Fruit fly (Drosophila melanogaster) whole organism, embryonic: Measurements from ENCODE around the gene CG15014.

Experiments
- CG10147 ChIP-seq: fragments of 200-800 bp; sonication (Bioruptor generic); optimal IDR thresholded peaks from 2 replicates; lab custom pipeline; 2019; ENCODE audit warnings: missing biosample characterization, mild to moderate bottlenecking, missing genetic modification characterization, moderate library complexity
- CG10267 ChIP-seq: fragments of 200-800 bp; sonication (Bioruptor generic); optimal IDR thresholded peaks from 2 replicates; lab custom pipeline; 2018; ENCODE audit warnings: missing biosample characterization, mild to moderate bottlenecking, missing genetic modification characterization, moderate library complexity
- CG10959 ChIP-seq: fragments of 200-800 bp; sonication (Bioruptor generic); IDR thresholded peaks from 2 replicates; pipeline ENCODE4 v1.3.6; 2022; ENCODE audit warnings: missing biosample characterization, missing genetic modification characterization
- CG11695 ChIP-seq: fragments of 200-800 bp; sonication (Bioruptor generic); IDR thresholded peaks from 3 replicates; pipeline ENCODE4 v1.3.6; 2022; ENCODE audit warnings: missing biosample characterization, missing genetic modification characterization
- CG12104 ChIP-seq: fragments of 200-800 bp; sonication (Bioruptor generic); optimal IDR thresholded peaks from 3 replicates; lab custom pipeline; 2016; ENCODE audit warnings: missing biosample characterization, missing genetic modification characterization
- CG12236 ChIP-seq: fragments of 200-800 bp; sonication (Bioruptor generic); optimal IDR thresholded peaks from 2 replicates; lab custom pipeline; 2016; ENCODE audit warnings: missing biosample characterization, missing genetic modification characterization
- CG14441 ChIP-seq: fragments of 200-800 bp; sonication (Bioruptor generic); IDR thresholded peaks from 2 replicates; pipeline ENCODE4 v1.3.6; 2022; ENCODE audit warnings: missing biosample characterization, missing genetic modification characterization
- CG14667 ChIP-seq: fragments of 200-800 bp; sonication (Bioruptor generic); IDR thresholded peaks from 2 replicates; pipeline ENCODE4 v1.3.6; 2022; ENCODE audit warnings: missing biosample characterization, missing genetic modification characterization
- CG1602 ChIP-seq: fragments of 200-800 bp; sonication (Bioruptor generic); optimal IDR thresholded peaks from 3 replicates; lab custom pipeline; 2016; ENCODE audit warnings: missing biosample characterization, missing genetic modification characterization
- CG2120 ChIP-seq: fragments of 200-800 bp; sonication (Bioruptor generic); optimal IDR thresholded peaks from 3 replicates; lab custom pipeline; 2016; ENCODE audit warnings: missing biosample characterization, missing genetic modification characterization
- CG30403 ChIP-seq: fragments of 200-800 bp; sonication (Bioruptor generic); optimal IDR thresholded peaks from 3 replicates; lab custom pipeline; 2016; ENCODE audit warnings: missing biosample characterization, missing genetic modification characterization
- CG31441 ChIP-seq: fragments of 200-800 bp; sonication (Bioruptor generic); IDR thresholded peaks from 2 replicates; pipeline ENCODE4 v1.3.6; 2022; ENCODE audit warnings: missing biosample characterization, missing genetic modification characterization
- CG32532 ChIP-seq: fragments of 200-800 bp; sonication (Bioruptor generic); IDR thresholded peaks from 2 replicates; pipeline ENCODE4 v1.3.6; 2022; ENCODE audit warnings: missing biosample characterization, missing genetic modification characterization
- CG32772 ChIP-seq: fragments of 200-800 bp; sonication (Bioruptor generic); IDR thresholded peaks from 2 replicates; pipeline ENCODE4 v1.3.6; 2022; ENCODE audit warnings: missing biosample characterization, missing genetic modification characterization
- CG4820 ChIP-seq: fragments of 200-800 bp; sonication (Bioruptor generic); optimal IDR thresholded peaks from 3 replicates; lab custom pipeline; 2016; ENCODE audit warnings: missing biosample characterization, missing genetic modification characterization
- CG9609 ChIP-seq: fragments of 200-800 bp; sonication (Bioruptor generic); optimal IDR thresholded peaks from 3 replicates; lab custom pipeline; 2016; ENCODE audit warnings: missing biosample characterization, missing genetic modification characterization
- CG9727 ChIP-seq: fragments of 200-800 bp; sonication (Bioruptor generic); optimal IDR thresholded peaks from 3 replicates; lab custom pipeline; 2017; ENCODE audit warnings: missing biosample characterization, mild to moderate bottlenecking, missing genetic modification characterization
- CkIIα-i1 ChIP-seq: fragments of 200-800 bp; sonication (Bioruptor generic); IDR thresholded peaks from 2 replicates; pipeline ENCODE4 v1.3.6; 2022; ENCODE audit warnings: missing biosample characterization, missing genetic modification characterization
- CoRest ChIP-seq: fragments of 200-800 bp; sonication (Bioruptor generic); optimal IDR thresholded peaks from 3 replicates; lab custom pipeline; 2018; ENCODE audit warnings: missing biosample characterization, mild to moderate bottlenecking, missing genetic modification characterization, moderate library complexity
- Dfd ChIP-seq, 2 experiments: fragments of >200 bp; optimal IDR thresholded peaks; 2 replicates each; lab custom pipeline; 2017; ENCODE audit warnings: missing biosample characterization in 2 of 2, missing genetic modification characterization in 2 of 2
- Eip74EF ChIP-seq, 2 experiments: fragments of 200-800 bp in 1 of 2; fragments of >200 bp in 1 of 2; sonication (Bioruptor generic) in 1 of 2; optimal IDR thresholded peaks; 2 replicates each; lab custom pipeline; 2017 to 2019; ENCODE audit warnings: missing biosample characterization in 2 of 2, missing genetic modification characterization in 2 of 2, mild to moderate bottlenecking in 1 of 2, moderate library complexity in 1 of 2
- HLH4C ChIP-seq: fragments of 200-800 bp; sonication (Bioruptor generic); IDR thresholded peaks from 3 replicates; pipeline ENCODE4 v1.3.6; 2022; ENCODE audit warnings: missing biosample characterization, missing genetic modification characterization; ENCODE audit not compliant: partially characterized antibody
- HmgZ ChIP-seq: fragments of 200-800 bp; sonication (Bioruptor generic); optimal IDR thresholded peaks from 2 replicates; lab custom pipeline; 2018; ENCODE audit warnings: missing biosample characterization, mild to moderate bottlenecking, missing genetic modification characterization
- Hmx ChIP-seq: fragments of 200-800 bp; sonication (Bioruptor generic); optimal IDR thresholded peaks from 2 replicates; lab custom pipeline; 2016; ENCODE audit warnings: missing biosample characterization, missing genetic modification characterization
- Hr3 ChIP-seq: fragments of 200-800 bp; sonication (Bioruptor generic); optimal IDR thresholded peaks from 3 replicates; lab custom pipeline; 2016; ENCODE audit warnings: missing biosample characterization, missing genetic modification characterization
- Lim3 ChIP-seq: fragments of 200-800 bp; sonication (Bioruptor generic); IDR thresholded peaks from 2 replicates; pipeline ENCODE4 v1.3.6; 2022; ENCODE audit warnings: missing biosample characterization, missing genetic modification characterization
- Med ChIP-seq: fragments of 200-800 bp; sonication (Bioruptor generic); peaks from one replicate; lab custom pipeline; 2016; ENCODE audit warnings: missing biosample characterization, missing genetic modification characterization, mild to moderate bottlenecking, inconsistent platforms, moderate library complexity
- Oli ChIP-seq: fragments of 200-800 bp; sonication (Bioruptor generic); optimal IDR thresholded peaks from 2 replicates; lab custom pipeline; 2018; ENCODE audit warnings: missing biosample characterization, mild to moderate bottlenecking, missing genetic modification characterization, moderate library complexity
- Optix ChIP-seq: fragments of 200-800 bp; sonication (Bioruptor generic); IDR thresholded peaks from 3 replicates; pipeline ENCODE4 v1.3.6; 2022; ENCODE audit warnings: missing biosample characterization, missing genetic modification characterization
- PHDP ChIP-seq: fragments of 200-800 bp; sonication (Bioruptor generic); optimal IDR thresholded peaks from 3 replicates; lab custom pipeline; 2018; ENCODE audit warnings: missing biosample characterization, mild to moderate bottlenecking, missing genetic modification characterization, moderate library complexity
- Poxn ChIP-seq: fragments of 200-800 bp; sonication (Bioruptor generic); IDR thresholded peaks from 2 replicates; pipeline ENCODE4 v1.3.6; 2022; ENCODE audit warnings: missing biosample characterization, missing genetic modification characterization
- Sry-β ChIP-seq: fragments of 200-800 bp; sonication (Bioruptor generic); optimal IDR thresholded peaks from 2 replicates; lab custom pipeline; 2018; ENCODE audit warnings: missing biosample characterization, mild to moderate bottlenecking, missing genetic modification characterization, moderate library complexity
- TFAM ChIP-seq: fragments of 200-800 bp; sonication (Bioruptor generic); optimal IDR thresholded peaks from 2 replicates; lab custom pipeline; 2017; ENCODE audit warnings: missing biosample characterization, missing genetic modification characterization, inconsistent platforms
- abd-A ChIP-seq: fragments of 200-800 bp; sonication (Bioruptor generic); optimal IDR thresholded peaks from 3 replicates; lab custom pipeline; 2019; ENCODE audit warnings: missing biosample characterization, mild to moderate bottlenecking, missing genetic modification characterization, moderate library complexity
- az2 ChIP-seq: fragments of 200-800 bp; sonication (Bioruptor generic); optimal IDR thresholded peaks from 3 replicates; lab custom pipeline; 2016; ENCODE audit warnings: missing biosample characterization, missing genetic modification characterization
- ci ChIP-seq: fragments of 200-800 bp; sonication (Bioruptor generic); IDR thresholded peaks from 3 replicates; pipeline ENCODE4 v1.3.6; 2022; ENCODE audit warnings: missing biosample characterization, missing genetic modification characterization
- cwo ChIP-seq: fragments of 200-800 bp; sonication (Bioruptor generic); optimal IDR thresholded peaks from 3 replicates; lab custom pipeline; 2017; ENCODE audit warnings: missing biosample characterization, missing genetic modification characterization, mild to moderate bottlenecking, moderate library complexity, missing genetic modification reagents
- da ChIP-seq: fragments of 200-800 bp; sonication (Bioruptor generic); optimal IDR thresholded peaks from 2 replicates; lab custom pipeline; 2016; ENCODE audit warnings: missing biosample characterization, missing genetic modification characterization
- dan ChIP-seq: fragments of 200-800 bp; sonication (Bioruptor generic); IDR thresholded peaks from 2 replicates; pipeline ENCODE4 v1.3.6; 2022; ENCODE audit warnings: missing biosample characterization, missing genetic modification characterization
- exex ChIP-seq: fragments of 200-800 bp; sonication (Bioruptor generic); optimal IDR thresholded peaks from 4 replicates; lab custom pipeline; 2018; ENCODE audit warnings: missing biosample characterization, mild to moderate bottlenecking, missing genetic modification characterization, moderate library complexity
- fd3F ChIP-seq: fragments of 200-800 bp; sonication (Bioruptor generic); optimal IDR thresholded peaks from 2 replicates; lab custom pipeline; 2018; ENCODE audit warnings: missing biosample characterization, mild to moderate bottlenecking, missing genetic modification characterization, moderate library complexity
- fd64A ChIP-seq: fragments of 200-800 bp; sonication (Bioruptor generic); optimal IDR thresholded peaks from 3 replicates; lab custom pipeline; 2018; ENCODE audit warnings: missing biosample characterization, mild to moderate bottlenecking, missing genetic modification characterization
- ftz-f1 ChIP-seq: fragments of 200-800 bp; sonication (Bioruptor generic); optimal IDR thresholded peaks from 2 replicates; lab custom pipeline; 2016; ENCODE audit warnings: missing biosample characterization, missing genetic modification characterization
- gem ChIP-seq: fragments of 200-800 bp; sonication (Bioruptor generic); optimal IDR thresholded peaks from 2 replicates; lab custom pipeline; 2019; ENCODE audit warnings: missing biosample characterization, mild to moderate bottlenecking, missing genetic modification characterization, moderate library complexity
- kah ChIP-seq: fragments of 200-800 bp; sonication (Bioruptor generic); optimal IDR thresholded peaks from 2 replicates; lab custom pipeline; 2018; ENCODE audit warnings: missing biosample characterization, mild to moderate bottlenecking, missing genetic modification characterization
- kay ChIP-seq: fragments of 200-800 bp; sonication (Bioruptor generic); optimal IDR thresholded peaks from 2 replicates; lab custom pipeline; 2016; ENCODE audit warnings: missing biosample characterization, missing genetic modification characterization
- klu ChIP-seq: fragments of 200-800 bp; sonication (Bioruptor generic); IDR thresholded peaks from 2 replicates; pipeline ENCODE4 v1.3.6; 2022; ENCODE audit warnings: missing biosample characterization, missing genetic modification characterization
- lbe ChIP-seq: fragments of 200-800 bp; sonication (Bioruptor generic); optimal IDR thresholded peaks from 2 replicates; lab custom pipeline; 2016; ENCODE audit warnings: missing biosample characterization, mild to moderate bottlenecking, missing genetic modification characterization
- mirr ChIP-seq: fragments of 200-800 bp; sonication (Bioruptor generic); optimal IDR thresholded peaks from 3 replicates; lab custom pipeline; 2018; ENCODE audit warnings: missing biosample characterization, mild to moderate bottlenecking, missing genetic modification characterization
- sisA ChIP-seq: fragments of 200-800 bp; sonication (Bioruptor generic); IDR thresholded peaks from 2 replicates; pipeline ENCODE4 v1.3.6; 2022; ENCODE audit warnings: missing biosample characterization, missing genetic modification characterization
- sr ChIP-seq: fragments of 200-800 bp; sonication (Bioruptor generic); IDR thresholded peaks from 3 replicates; pipeline ENCODE4 v1.3.6; 2022; ENCODE audit warnings: missing biosample characterization, missing genetic modification characterization
- tin ChIP-seq: fragments of 200-800 bp; sonication (Bioruptor generic); optimal IDR thresholded peaks from 3 replicates; lab custom pipeline; 2016; ENCODE audit warnings: missing biosample characterization, missing genetic modification characterization
- vfl ChIP-seq: fragments of 200-800 bp; sonication (Bioruptor generic); optimal IDR thresholded peaks from 2 replicates; lab custom pipeline; 2016; ENCODE audit warnings: missing biosample characterization, missing genetic modification characterization

Gene CG15014

DNA sequence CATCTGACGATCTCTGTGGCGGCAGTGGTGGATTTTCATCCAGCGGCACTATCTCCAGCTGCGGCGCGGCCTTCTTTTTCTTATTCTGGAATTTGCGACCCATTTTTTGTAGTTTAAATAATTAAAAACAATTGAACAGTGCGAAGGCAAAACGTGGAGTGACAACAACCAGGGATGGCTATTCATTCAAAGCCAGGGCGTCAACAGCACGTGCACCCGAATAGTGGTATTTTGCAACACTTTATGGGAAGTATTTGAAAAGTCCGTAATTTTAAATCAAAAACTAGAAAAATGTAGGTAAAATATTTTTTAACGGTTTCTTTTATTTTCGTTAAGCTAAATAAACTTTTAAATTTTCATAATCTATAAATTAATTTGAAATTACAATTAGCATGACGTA lies 39.4 kb downstream of the CG15014 start, which contains the start of gene CG11583 (continued):
- no peak for TF ChIP-seq Oli (tag; lab: Kevin White, UChicago)
- TF ChIP-seq CG10959 (GFP tag; lab: Robert Waterston, UW) = no peak
- TF ChIP-seq Med = peak; percentile 93
- peak; percentile 14 for TF ChIP-seq CG1602 (GFP tag; lab: Kevin White, UChicago)
- TF ChIP-seq Lim3 (GFP tag; lab: Robert Waterston, UW) = no peak
- TF ChIP-seq exex (tag; lab: Kevin White, UChicago) = no peak
- TF ChIP-seq CG31441 (GFP tag; lab: Robert Waterston, UW) = no peak
- TF ChIP-seq CG9609 (GFP tag; lab: Kevin White, UChicago) = peak; percentile 38
- peak; percentile 96 for TF ChIP-seq CG10267 (tag; lab: Kevin White, UChicago)
- TF ChIP-seq CG11695 (GFP tag; lab: Robert Waterston, UW) = no peak
- no peak for TF ChIP-seq Poxn (GFP tag; lab: Robert Waterston, UW)
- TF ChIP-seq fd3F = no peak
- peak; percentile 48 for TF ChIP-seq ftz-f1
- TF ChIP-seq az2 = peak; percentile 3
- peak; percentile 66 for TF ChIP-seq CG32532 (GFP tag; lab: Robert Waterston, UW)
- no peak for TF ChIP-seq CG12104 (GFP tag; lab: Kevin White, UChicago)
- peak; percentile 35 for TF ChIP-seq tin (GFP tag; lab: Kevin White, UChicago)
- no peak for TF ChIP-seq abd-A (tag; lab: Kevin White, UChicago)
- TF ChIP-seq TFAM (GFP tag; lab: Kevin White, UChicago) = no peak
- no peak for TF ChIP-seq kah (GFP tag; lab: Kevin White, UChicago)
- no peak for TF ChIP-seq CoRest
- no peak for TF ChIP-seq CG10147 (GFP tag; lab: Kevin White, UChicago)
- TF ChIP-seq klu = no peak
- TF ChIP-seq CG14441 (GFP tag; lab: Robert Waterston, UW) = no peak
- no peak for TF ChIP-seq CG32772 (GFP tag; lab: Robert Waterston, UW)
- TF ChIP-seq CG2120 (GFP tag; lab: Kevin White, UChicago) = peak; percentile 73
- peak; percentile 64; the same call in 1 of the 3 replicates for TF ChIP-seq ci
- TF ChIP-seq lbe = peak; percentile 39
- no peak for TF ChIP-seq kay (GFP tag; lab: Kevin White, UChicago)
- TF ChIP-seq CG30403 (GFP tag; lab: Kevin White, UChicago) = peak; percentile 32
- TF ChIP-seq sisA (GFP tag; lab: Robert Waterston, UW) = no peak
- TF ChIP-seq CG14667 = no peak
- no peak for TF ChIP-seq mirr (GFP tag; lab: Kevin White, UChicago)
- TF ChIP-seq fd64A (GFP tag; lab: Kevin White, UChicago) = no peak
- peak; percentile 47 for TF ChIP-seq vfl (GFP tag; lab: Kevin White, UChicago)
- TF ChIP-seq Hmx = no peak
- TF ChIP-seq Optix (GFP tag; lab: Robert Waterston, UW) = no peak
- TF ChIP-seq cwo = peak; percentile 93
- no peak for TF ChIP-seq da (GFP tag; lab: Kevin White, UChicago)
- TF ChIP-seq Sry-β = no peak
- no peak for TF ChIP-seq dan (GFP tag; lab: Robert Waterston, UW)
- peak; percentile 52 for TF ChIP-seq HmgZ
- no peak for TF ChIP-seq CG4820 (GFP tag; lab: Kevin White, UChicago)
- no peak for TF ChIP-seq Dfd (GFP tag; optimal IDR thresholded peaks at IDR 0.05; lab: Kevin White, UChicago)
- TF ChIP-seq CG12236 = no peak
- no peak for TF ChIP-seq Eip74EF (GFP tag; optimal IDR thresholded peaks at IDR 0.05; lab: Kevin White, UChicago)
- TF ChIP-seq gem = no peak
- no peak for TF ChIP-seq Hr3 (GFP tag; lab: Kevin White, UChicago)
- TF ChIP-seq HLH4C (GFP tag; lab: Robert Waterston, UW) = no peak
- TF ChIP-seq PHDP = no peak
- no peak for TF ChIP-seq CkIIα-i1 (GFP tag; lab: Robert Waterston, UW)
- TF ChIP-seq CG9727 (GFP tag; lab: Kevin White, UChicago) = no peak
- TF ChIP-seq sr (GFP tag; lab: Robert Waterston, UW) = no peak
